Fruit fly (Drosophila melanogaster): ENCODE data around the gene Tsp86D.

Gene Tsp86D

DNA sequence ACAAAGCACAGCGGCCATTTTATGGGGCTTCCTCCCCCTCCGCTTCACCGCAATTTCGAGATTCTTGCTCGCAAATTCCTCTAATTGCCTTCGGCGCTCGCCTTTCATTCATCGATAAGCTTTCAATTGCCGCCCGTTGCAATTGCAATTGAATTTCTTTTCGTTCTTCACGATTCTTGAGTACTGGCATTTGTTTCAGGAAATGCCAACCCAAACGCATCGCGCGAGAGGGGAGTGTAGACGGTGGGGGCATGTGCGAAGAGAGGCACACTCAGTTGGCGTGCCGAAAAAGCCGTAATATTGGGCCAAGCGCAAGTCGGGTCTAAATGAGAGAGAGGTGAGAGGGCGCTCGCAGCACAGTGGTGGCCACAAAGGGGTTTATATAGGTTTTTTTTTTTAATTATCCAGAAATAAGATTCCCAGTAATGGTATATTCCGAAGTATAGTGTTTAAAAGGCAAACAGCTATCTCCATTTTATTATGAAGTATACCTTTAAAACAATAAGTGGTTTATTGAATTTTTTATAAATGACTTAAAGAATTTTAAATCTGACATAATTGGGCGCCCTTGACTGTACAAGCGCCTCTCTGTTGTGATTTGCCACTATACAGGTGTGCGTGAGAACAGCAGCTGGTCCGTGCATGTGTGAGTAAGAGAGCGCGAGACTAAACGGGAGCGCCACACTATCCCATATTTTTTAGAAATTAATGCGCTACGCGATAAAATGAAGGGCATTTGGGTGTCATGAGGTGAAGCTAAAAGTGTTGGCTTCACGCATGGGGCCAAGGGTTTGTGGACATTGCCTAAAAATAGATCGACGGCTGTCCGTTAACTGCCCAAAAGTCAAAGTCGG is 18.2 kb downstream of the Tsp86D start (continued):
- TF ChIP-seq mld (GFP tag; IDR thresholded peaks at IDR 0.05; ENCODE audit: partially characterized antibody), result no peak
- TF ChIP-seq CG7928 (GFP tag; optimal IDR thresholded peaks at IDR 0.05), result peak; percentile 56
- TF ChIP-seq CG2120 (GFP tag; optimal IDR thresholded peaks at IDR 0.05), result peak; percentile 97
- peak; percentile 87 for TF ChIP-seq slou (GFP tag; optimal IDR thresholded peaks at IDR 0.05)
- TF ChIP-seq ranshi (GFP tag; IDR thresholded peaks at IDR 0.05), result peak; percentile 90
- TF ChIP-seq CkIIα-i1 (GFP tag; IDR thresholded peaks at IDR 0.05), result no peak
- TF ChIP-seq salm (tag; optimal IDR thresholded peaks at IDR 0.05), result peak; percentile 84
- TF ChIP-seq rib (GFP tag; IDR thresholded peaks at IDR 0.05), result peak; percentile 81
- peak; percentile 46; the same call in 1 of the 2 replicates for TF ChIP-seq CG4360 (GFP tag; IDR thresholded peaks at IDR 0.05)
- peak; percentile 91 for TF ChIP-seq slp2 (GFP tag; optimal IDR thresholded peaks at IDR 0.05)
- peak; percentile 90 for TF ChIP-seq CG9817 (tag; optimal IDR thresholded peaks at IDR 0.05)
- TF ChIP-seq GATAe (GFP tag; conservative IDR thresholded peaks at IDR 0.05), result peak; percentile 69
- peak; percentile 73 for TF ChIP-seq CG18476 (GFP tag; optimal IDR thresholded peaks at IDR 0.05)
- no peak for TF ChIP-seq fd64A (GFP tag; optimal IDR thresholded peaks at IDR 0.05)
- no peak; the same call in none of the 2 replicates for TF ChIP-seq E2f1 (GFP tag; IDR thresholded peaks at IDR 0.05)
- peak; percentile 77 for TF ChIP-seq Dad (GFP tag; optimal IDR thresholded peaks at IDR 0.05)
- TF ChIP-seq CG18599 (GFP tag; optimal IDR thresholded peaks at IDR 0.05), result peak; percentile 97
- TF ChIP-seq Jarid2 (GFP tag; optimal IDR thresholded peaks at IDR 0.05), result peak; percentile 67
- TF ChIP-seq CG9797 (GFP tag; optimal IDR thresholded peaks at IDR 0.05), result peak; percentile 27
- TF ChIP-seq D19A (tag; optimal IDR thresholded peaks at IDR 0.05), result peak; percentile 75
- TF ChIP-seq Myb (GFP tag; optimal IDR thresholded peaks at IDR 0.05), result peak; percentile 58
- peak; percentile 89 for TF ChIP-seq Sox102F (GFP tag; optimal IDR thresholded peaks at IDR 0.05)
- peak; percentile 79 for TF ChIP-seq CG8944 (GFP tag; optimal IDR thresholded peaks at IDR 0.05)
- TF ChIP-seq maf-S (GFP tag; optimal IDR thresholded peaks at IDR 0.05), result peak; percentile 82
- peak; percentile 92 for TF ChIP-seq CG6854 (GFP tag; optimal IDR thresholded peaks at IDR 0.05)
- peak; percentile 59 for TF ChIP-seq Hey (tag; optimal IDR thresholded peaks at IDR 0.05)
- peak; percentile 77 for TF ChIP-seq ara (GFP tag; IDR thresholded peaks at IDR 0.05)
- TF ChIP-seq Neu2 (GFP tag; optimal IDR thresholded peaks at IDR 0.05; ENCODE audit: borderline replicate concordance), result peak; percentile 12
- TF ChIP-seq CG7271 (tag; optimal IDR thresholded peaks at IDR 0.05), result peak; percentile 14
- peak; percentile 72 for TF ChIP-seq CG1647 (GFP tag; optimal IDR thresholded peaks at IDR 0.05)
- peak; percentile 76 for TF ChIP-seq CG11247 (GFP tag; IDR thresholded peaks at IDR 0.05)
- TF ChIP-seq CG15479 (GFP tag; optimal IDR thresholded peaks at IDR 0.05), result no peak
- peak; percentile 79 for TF ChIP-seq CG4820 (GFP tag; optimal IDR thresholded peaks at IDR 0.05)
- peak; percentile 77; the same call in 1 of the 2 replicates for TF ChIP-seq klu (GFP tag; IDR thresholded peaks at IDR 0.05)
- TF ChIP-seq CG8290 (GFP tag; optimal IDR thresholded peaks at IDR 0.05), result peak; percentile 42
- TF ChIP-seq CG8290 (tag; optimal IDR thresholded peaks at IDR 0.05), result peak in 1 of 2 experiments; percentile 80
- TF ChIP-seq ham (GFP tag; IDR thresholded peaks at IDR 0.05), result peak; percentile 70; the same call in 1 of the 2 replicates
- peak; percentile 87 for TF ChIP-seq CG12104 (GFP tag; optimal IDR thresholded peaks at IDR 0.05)
- peak; percentile 86 for TF ChIP-seq az2 (GFP tag; optimal IDR thresholded peaks at IDR 0.05)
- no peak for TF ChIP-seq CG6791 (GFP tag; IDR thresholded peaks at IDR 0.05; ENCODE audit: partially characterized antibody)
- TF ChIP-seq gt (GFP tag; IDR thresholded peaks at IDR 0.05), result peak; percentile 56; the same call in 1 of the 2 replicates
- peak; percentile 94 for TF ChIP-seq lilli (GFP tag; optimal IDR thresholded peaks at IDR 0.05)
- no peak for TF ChIP-seq usp (GFP tag; optimal IDR thresholded peaks at IDR 0.05)
- peak; percentile 88; the same call in 2 of the 3 replicates for TF ChIP-seq so (GFP tag; IDR thresholded peaks at IDR 0.05)
- TF ChIP-seq CG12155 (GFP tag; optimal IDR thresholded peaks at IDR 0.05), result peak; percentile 85
- peak; percentile 88 for TF ChIP-seq tgo (GFP tag; IDR thresholded peaks at IDR 0.05)
- peak; percentile 70 for TF ChIP-seq CG12236 (GFP tag; optimal IDR thresholded peaks at IDR 0.05)
- no peak for TF ChIP-seq Lpt (GFP tag; optimal IDR thresholded peaks at IDR 0.05)
- TF ChIP-seq CG16813 (GFP tag; IDR thresholded peaks at IDR 0.05; ENCODE audit: partially characterized antibody), result no peak

Measured in whole organism, embryonic.